Worm (Caenorhabditis elegans): Measurements from ENCODE around the gene tab-1.
A peak's percentile ranks its signal among the peaks of the same experiment; 100 is the strongest.

Gene tab-1

DNA sequence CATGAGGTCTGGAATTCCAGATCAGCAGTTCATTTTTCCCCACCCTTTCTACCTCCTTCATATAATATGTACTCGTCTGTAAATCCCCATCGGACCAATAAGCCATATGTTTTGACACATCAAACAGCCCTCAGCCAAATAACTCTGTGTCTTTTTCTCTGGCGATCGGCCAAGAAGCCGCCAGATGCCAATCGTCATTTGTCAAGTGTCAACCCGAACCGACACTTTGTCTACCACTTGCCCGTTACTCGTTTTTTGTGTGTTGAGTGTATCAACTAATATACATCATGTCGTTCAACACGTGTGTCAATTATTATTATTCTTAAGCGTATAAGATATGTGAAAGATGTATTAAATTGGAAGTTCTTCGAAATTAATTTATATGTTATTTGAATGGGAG lies 20.1 kb downstream of the tab-1 start:
- TF ChIP-seq tbx-2 (tag; optimal IDR thresholded peaks at IDR 0.05) (peak; percentile 25), rnt-1 (tag; optimal IDR thresholded peaks at IDR 0.05) (peak; percentile 25), hlh-8 (tag; optimal IDR thresholded peaks at IDR 0.05) (peak; percentile 69), ceh-22 (tag; optimal IDR thresholded peaks at IDR 0.05) (no peak), unc-55 (GFP tag; optimal IDR thresholded peaks at IDR 0.05) (peak; percentile 99), ceh-19 (GFP tag; optimal IDR thresholded peaks at IDR 0.05) (no peak), ceh-18 (tag; optimal IDR thresholded peaks at IDR 0.05) (peak; percentile 40)

DNA sequence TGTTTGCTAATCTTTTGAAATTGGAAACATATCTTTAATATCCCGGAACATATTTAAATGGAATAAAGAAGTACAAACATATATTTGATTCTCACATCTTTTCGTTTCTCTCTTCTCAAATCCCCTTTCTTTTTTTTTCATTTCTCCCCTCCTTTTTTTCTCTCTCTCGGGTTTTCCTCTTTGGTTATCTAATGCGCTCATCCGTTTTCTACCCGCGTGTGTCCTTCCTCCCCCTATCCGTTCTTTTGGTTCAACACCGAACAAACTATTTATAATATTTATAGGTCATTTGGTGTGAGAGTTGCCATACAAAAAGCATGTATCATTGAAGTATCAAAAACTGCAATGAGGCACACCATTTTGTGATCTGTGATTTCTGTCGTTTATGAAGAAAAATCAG lies 20.8 kb downstream of the tab-1 start:
- TF ChIP-seq nfya-1 (tag; optimal IDR thresholded peaks at IDR 0.05) (peak; percentile 0), gmeb-2 (tag; optimal IDR thresholded peaks at IDR 0.05) (no peak), Y22D7AL.16 (tag; optimal IDR thresholded peaks at IDR 0.05) (no peak), unc-42 (tag; optimal IDR thresholded peaks at IDR 0.05) (peak; percentile 67)

DNA sequence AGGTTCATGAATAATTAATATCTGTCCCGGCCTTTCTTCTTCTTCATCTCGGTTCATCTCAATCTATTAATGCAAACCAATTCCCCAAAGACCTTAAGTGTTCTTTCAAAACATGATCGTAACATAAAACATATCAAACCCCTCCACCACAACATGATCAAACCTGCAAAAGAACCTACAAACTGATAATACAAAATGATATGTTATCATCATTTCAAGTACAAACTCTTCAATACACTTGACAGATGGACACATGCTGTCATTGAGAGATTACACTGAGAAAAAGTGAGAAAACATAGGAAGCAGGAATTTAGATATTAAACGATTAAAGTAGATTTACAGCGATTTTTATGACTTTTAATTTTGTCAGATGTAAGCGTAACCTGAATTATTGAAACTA lies 21.4 kb downstream of the tab-1 start:
- TF ChIP-seq che-1 (tag; optimal IDR thresholded peaks at IDR 0.05) (no peak), unc-55 (GFP tag; optimal IDR thresholded peaks at IDR 0.05) (peak; percentile 87), elt-2 (tag; optimal IDR thresholded peaks at IDR 0.05) (peak; percentile 90), dve-1 (tag; optimal IDR thresholded peaks at IDR 0.05) (peak; percentile 6)

DNA sequence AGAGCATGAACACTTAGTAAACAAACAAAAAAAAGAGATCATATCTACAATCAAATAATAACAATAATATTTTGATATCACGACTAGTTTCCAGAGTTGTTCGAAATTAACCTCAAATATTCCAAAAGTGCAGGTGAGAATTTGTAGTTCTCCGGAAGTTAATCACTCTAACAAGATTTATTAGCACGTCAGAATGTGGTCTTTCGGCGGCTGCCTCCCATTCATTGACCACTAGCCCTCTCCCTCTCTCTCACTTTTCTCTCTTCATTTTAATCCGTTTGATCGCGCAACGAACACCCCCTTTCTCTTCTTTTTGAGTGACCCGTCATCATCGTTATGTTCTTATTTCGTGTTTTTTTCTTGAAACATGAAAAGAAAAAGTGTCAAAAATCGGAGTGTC lies 22.6 kb downstream of the tab-1 start:
- TF ChIP-seq tbx-2 (tag; optimal IDR thresholded peaks at IDR 0.05) (peak; percentile 10), unc-42 (tag; optimal IDR thresholded peaks at IDR 0.05) (peak; percentile 82), K02D7.2 (tag; optimal IDR thresholded peaks at IDR 0.05) (no peak), fax-1 (tag; optimal IDR thresholded peaks at IDR 0.05) (no peak), elt-2 (tag; optimal IDR thresholded peaks at IDR 0.05) (no peak), dve-1 (tag; optimal IDR thresholded peaks at IDR 0.05) (no peak), pha-2 (tag; optimal IDR thresholded peaks at IDR 0.05) (no peak), unc-55 (GFP tag; optimal IDR thresholded peaks at IDR 0.05) (peak; percentile 88), F13H6.1 (tag; optimal IDR thresholded peaks at IDR 0.05) (peak; percentile 39), ceh-24 (tag; optimal IDR thresholded peaks at IDR 0.05) (no peak), ref-2 (tag; optimal IDR thresholded peaks at IDR 0.05) (peak; percentile 41), pros-1 (tag; optimal IDR thresholded peaks at IDR 0.05) (no peak), nfya-1 (tag; optimal IDR thresholded peaks at IDR 0.05) (peak; percentile 51), rnt-1 (tag; optimal IDR thresholded peaks at IDR 0.05) (peak; percentile 72), C38D4.7 (GFP tag; optimal IDR thresholded peaks at IDR 0.05) (no peak), ceh-34 (tag; optimal IDR thresholded peaks at IDR 0.05) (no peak), ama-1 (optimal IDR thresholded peaks at IDR 0.05) (no peak), ceh-14 (tag; optimal IDR thresholded peaks at IDR 0.05) (peak; percentile 14), T23F11.4 (GFP tag; optimal IDR thresholded peaks at IDR 0.05) (no peak), ceh-2 (tag; optimal IDR thresholded peaks at IDR 0.05) (no peak), hlh-13 (GFP tag; optimal IDR thresholded peaks at IDR 0.05) (no peak)

- TF ChIP-seq elt-2 (tag; optimal IDR thresholded peaks at IDR 0.05) (no peak), C08G9.2 (tag; optimal IDR thresholded peaks at IDR 0.05) (no peak), ceh-19 (GFP tag; optimal IDR thresholded peaks at IDR 0.05) (no peak), nfya-1 (tag; optimal IDR thresholded peaks at IDR 0.05) (peak; percentile 39), F13H6.1 (tag; optimal IDR thresholded peaks at IDR 0.05) (no peak), sox-4 (tag; optimal IDR thresholded peaks at IDR 0.05) (no peak), pat-9 (tag; optimal IDR thresholded peaks at IDR 0.05) (no peak), fax-1 (tag; optimal IDR thresholded peaks at IDR 0.05) (no peak), syd-9 (tag; optimal IDR thresholded peaks at IDR 0.05) (no peak), rnt-1 (tag; optimal IDR thresholded peaks at IDR 0.05) (peak; percentile 31), sox-2 (GFP tag; IDR thresholded peaks at IDR 0.05) (no peak), fkh-6 (tag; optimal IDR thresholded peaks at IDR 0.05) (no peak), ets-4 (tag; optimal IDR thresholded peaks at IDR 0.05) (no peak), nhr-11 (tag; optimal IDR thresholded peaks at IDR 0.05) (no peak), K09A11.1 (tag; optimal IDR thresholded peaks at IDR 0.05; ENCODE audit: insufficient read depth) (no peak), che-1 (tag; optimal IDR thresholded peaks at IDR 0.05) (no peak), hlh-30 (tag; optimal IDR thresholded peaks at IDR 0.05; ENCODE audit: insufficient read depth) (peak; percentile 11), ceh-45 (GFP tag; IDR thresholded peaks at IDR 0.05) (no peak), Y22D7AL.16 (tag; optimal IDR thresholded peaks at IDR 0.05) (no peak), dmd-4 (tag; optimal IDR thresholded peaks at IDR 0.05; ENCODE audit: borderline replicate concordance) (no peak), fkh-10 (GFP tag; optimal IDR thresholded peaks at IDR 0.05) (no peak), ceh-31 (tag; optimal IDR thresholded peaks at IDR 0.05) (no peak), lim-6 (tag; optimal IDR thresholded peaks at IDR 0.05) (no peak), pag-3 (tag; optimal IDR thresholded peaks at IDR 0.05; ENCODE audit: borderline replicate concordance) (no peak), lin-11 (tag; optimal IDR thresholded peaks at IDR 0.05) (no peak)
Measured at ce11 chrII:6826726-6827125, 23.6 kb downstream of the tab-1 start.

All from whole organism, late embryonic.